Fruit fly (Drosophila melanogaster) whole organism, embryonic: Measurements from ENCODE around the gene CG31549.

Experiments used
- B-H2 ChIP-seq: fragments of 200-800 bp; sonication (Bioruptor generic); optimal IDR thresholded peaks from 2 replicates; lab custom pipeline; 2018; ENCODE audit warnings: missing biosample characterization, mild to moderate bottlenecking, missing genetic modification characterization
- CG10321 ChIP-seq: fragments of 200-800 bp; sonication (Bioruptor generic); IDR thresholded peaks from 2 replicates; pipeline ENCODE4 v1.3.6; 2022; ENCODE audit warnings: missing biosample characterization, missing genetic modification characterization
- CG11398 ChIP-seq: fragments of 200-800 bp; sonication (Bioruptor generic); optimal IDR thresholded peaks from 2 replicates; lab custom pipeline; 2016; ENCODE audit warnings: missing biosample characterization, missing genetic modification characterization
- CG11456 ChIP-seq: fragments of 200-800 bp; sonication (Bioruptor generic); IDR thresholded peaks from 3 replicates; pipeline ENCODE4 v1.3.6; 2022; ENCODE audit warnings: missing biosample characterization, missing genetic modification characterization
- CG12391 ChIP-seq: fragments of 200-800 bp; sonication (Bioruptor generic); optimal IDR thresholded peaks from 3 replicates; lab custom pipeline; 2018; ENCODE audit warnings: missing biosample characterization, mild to moderate bottlenecking, missing genetic modification characterization, moderate library complexity
- CG12659 ChIP-seq: fragments of 200-800 bp; sonication (Bioruptor generic); optimal IDR thresholded peaks from 3 replicates; lab custom pipeline; 2017; ENCODE audit warnings: mild to moderate bottlenecking, missing biosample characterization, missing genetic modification reagents, missing genetic modification characterization
- CG13894 ChIP-seq: fragments of 200-800 bp; sonication (Bioruptor generic); optimal IDR thresholded peaks from 3 replicates; lab custom pipeline; 2018; ENCODE audit warnings: missing biosample characterization, mild to moderate bottlenecking, missing genetic modification characterization, moderate library complexity
- CG14441 ChIP-seq: fragments of 200-800 bp; sonication (Bioruptor generic); IDR thresholded peaks from 2 replicates; pipeline ENCODE4 v1.3.6; 2022; ENCODE audit warnings: missing biosample characterization, missing genetic modification characterization
- CG14710 ChIP-seq: fragments of 200-800 bp; sonication (Bioruptor generic); optimal IDR thresholded peaks from 3 replicates; lab custom pipeline; 2019; ENCODE audit warnings: missing biosample characterization, mild to moderate bottlenecking, missing genetic modification characterization, moderate library complexity
- CG17568 ChIP-seq: fragments of 200-800 bp; sonication (Bioruptor generic); optimal IDR thresholded peaks from 2 replicates; lab custom pipeline; 2018; ENCODE audit warnings: missing biosample characterization, mild to moderate bottlenecking, missing genetic modification characterization, moderate library complexity
- CG18476 ChIP-seq: fragments of 200-800 bp; sonication (Bioruptor generic); optimal IDR thresholded peaks from 2 replicates; lab custom pipeline; 2016; ENCODE audit warnings: missing biosample characterization, mild to moderate bottlenecking, missing genetic modification characterization
- CG3163 ChIP-seq: fragments of 200-800 bp; sonication (Bioruptor generic); optimal IDR thresholded peaks from 3 replicates; lab custom pipeline; 2016; ENCODE audit warnings: missing biosample characterization, missing genetic modification characterization
- CG6272 ChIP-seq: fragments of 200-800 bp; sonication (Bioruptor generic); IDR thresholded peaks from 2 replicates; pipeline ENCODE4 v1.3.6; 2022; ENCODE audit warnings: missing biosample characterization, missing genetic modification characterization
- CG6654 ChIP-seq: fragments of 200-800 bp; sonication (Bioruptor generic); optimal IDR thresholded peaks from 2 replicates; lab custom pipeline; 2017; ENCODE audit warnings: missing biosample characterization, mild to moderate bottlenecking, missing genetic modification characterization
- CG8089 ChIP-seq: fragments of 200-800 bp; sonication (Bioruptor generic); optimal IDR thresholded peaks from 3 replicates; lab custom pipeline; 2016; ENCODE audit warnings: missing biosample characterization, missing genetic modification characterization
- CHES-1-like ChIP-seq: fragments of 200-800 bp; sonication (Bioruptor generic); optimal IDR thresholded peaks from 2 replicates; lab custom pipeline; 2016; ENCODE audit warnings: missing biosample characterization, missing genetic modification characterization
- CTCF ChIP-seq: fragments of 200-800 bp; sonication (Bioruptor generic); optimal IDR thresholded peaks from 2 replicates; lab custom pipeline; 2017; ENCODE audit warnings: missing biosample characterization, mild to moderate bottlenecking, missing genetic modification characterization, moderate library complexity
- Doc3 ChIP-seq: fragments of 200-800 bp; sonication (Bioruptor generic); IDR thresholded peaks from 3 replicates; pipeline ENCODE4 v1.3.6; 2022; ENCODE audit warnings: missing biosample characterization, missing genetic modification characterization; ENCODE audit not compliant: partially characterized antibody
- Fer3 ChIP-seq: fragments of 200-800 bp; sonication (Bioruptor generic); optimal IDR thresholded peaks from 2 replicates; lab custom pipeline; 2018; ENCODE audit warnings: missing biosample characterization, mild to moderate bottlenecking, missing genetic modification characterization, moderate library complexity
- HLH54F ChIP-seq: fragments of 200-800 bp; sonication (Bioruptor generic); optimal IDR thresholded peaks from 3 replicates; lab custom pipeline; 2016; ENCODE audit warnings: missing biosample characterization, missing genetic modification characterization
- HLHmδ ChIP-seq: fragments of 200-800 bp; sonication (Bioruptor generic); optimal IDR thresholded peaks from 2 replicates; lab custom pipeline; 2018; ENCODE audit warnings: missing biosample characterization, mild to moderate bottlenecking, missing genetic modification characterization, moderate library complexity
- Mrtf ChIP-seq: fragments of 200-800 bp; sonication (Bioruptor generic); IDR thresholded peaks from 3 replicates; pipeline ENCODE4 v1.3.6; 2022; ENCODE audit warnings: missing biosample characterization, missing genetic modification characterization
- Oli ChIP-seq: fragments of 200-800 bp; sonication (Bioruptor generic); optimal IDR thresholded peaks from 2 replicates; lab custom pipeline; 2018; ENCODE audit warnings: missing biosample characterization, mild to moderate bottlenecking, missing genetic modification characterization, moderate library complexity
- Pdp1 ChIP-seq, 2 experiments: fragments of 200-800 bp; sonication (Bioruptor generic); optimal IDR thresholded peaks; 3 replicates each; lab custom pipeline; 2016; ENCODE audit warnings: missing biosample characterization in 2 of 2, missing genetic modification characterization in 2 of 2, mild to moderate bottlenecking in 1 of 2, moderate library complexity in 1 of 2
- Rfx ChIP-seq: fragments of 200-800 bp; sonication (Bioruptor generic); IDR thresholded peaks from 2 replicates; pipeline ENCODE4 v1.3.6; 2022; ENCODE audit warnings: missing biosample characterization, missing genetic modification characterization
- Trl ChIP-seq, 3 experiments: fragments of >200 bp in 2 of 3; fragments of 200-800 bp in 1 of 3; sonication (Bioruptor generic) in 1 of 3; optimal IDR thresholded peaks; 2 replicates in 1 of 3; 3 replicates in 2 of 3; lab custom pipeline; 2016 to 2017; ENCODE audit warnings: missing biosample characterization in 1 of 3, missing genetic modification characterization in 1 of 3
- bbx ChIP-seq: fragments of 200-800 bp; sonication (Bioruptor generic); IDR thresholded peaks from 2 replicates; pipeline ENCODE4 v1.3.6; 2022; ENCODE audit warnings: missing biosample characterization, missing genetic modification characterization; ENCODE audit not compliant: partially characterized antibody
- bowl ChIP-seq: fragments of 200-800 bp; sonication (Bioruptor generic); IDR thresholded peaks from 2 replicates; pipeline ENCODE4 v1.3.6; 2022; ENCODE audit warnings: missing biosample characterization, missing genetic modification characterization
- btn ChIP-seq: fragments of 200-800 bp; sonication (Bioruptor generic); optimal IDR thresholded peaks from 2 replicates; lab custom pipeline; 2016; ENCODE audit warnings: missing biosample characterization, missing genetic modification characterization
- cato ChIP-seq: fragments of 200-800 bp; sonication (Bioruptor generic); optimal IDR thresholded peaks from 2 replicates; lab custom pipeline; 2016; ENCODE audit warnings: missing biosample characterization, missing genetic modification characterization, borderline replicate concordance
- crol ChIP-seq: fragments of 200-800 bp; sonication (Bioruptor generic); IDR thresholded peaks from 2 replicates; pipeline ENCODE4 v1.3.6; 2022; ENCODE audit warnings: missing biosample characterization, missing genetic modification characterization
- dmrt11E ChIP-seq: fragments of 200-800 bp; sonication (Bioruptor generic); optimal IDR thresholded peaks from 3 replicates; lab custom pipeline; 2018; ENCODE audit warnings: missing biosample characterization, mild to moderate bottlenecking, missing genetic modification characterization, moderate library complexity
- dmrt99B ChIP-seq: fragments of 200-800 bp; sonication (Bioruptor generic); optimal IDR thresholded peaks from 2 replicates; lab custom pipeline; 2018; ENCODE audit warnings: missing biosample characterization, mild to moderate bottlenecking, missing genetic modification characterization, moderate library complexity
- eve ChIP-seq, 2 experiments: fragments of >200 bp; optimal IDR thresholded peaks; 2 replicates each; lab custom pipeline; 2017; ENCODE audit warnings: missing biosample characterization in 2 of 2, missing genetic modification characterization in 2 of 2
- ewg ChIP-seq: fragments of 200-800 bp; sonication (Bioruptor generic); optimal IDR thresholded peaks from 3 replicates; lab custom pipeline; 2017; ENCODE audit warnings: mild to moderate bottlenecking, missing biosample characterization, missing genetic modification reagents, missing genetic modification characterization
- gro ChIP-seq: fragments of 200-800 bp; sonication (Bioruptor generic); optimal IDR thresholded peaks from 2 replicates; lab custom pipeline; 2016; ENCODE audit warnings: missing biosample characterization, missing genetic modification characterization
- gt ChIP-seq: fragments of 200-800 bp; sonication (Bioruptor generic); IDR thresholded peaks from 2 replicates; pipeline ENCODE4 v1.3.6; 2022; ENCODE audit warnings: missing biosample characterization, missing genetic modification characterization
- her ChIP-seq: fragments of 200-800 bp; sonication (Bioruptor generic); optimal IDR thresholded peaks from 2 replicates; lab custom pipeline; 2016; ENCODE audit warnings: missing biosample characterization, missing genetic modification characterization
- insv ChIP-seq, 2 experiments: fragments of 200-800 bp; sonication (Bioruptor generic); optimal IDR thresholded peaks; 3 replicates each; lab custom pipeline; 2016 to 2018; ENCODE audit warnings: missing biosample characterization in 2 of 2, missing genetic modification characterization in 2 of 2
- kni ChIP-seq: fragments of 200-800 bp; sonication (Bioruptor generic); optimal IDR thresholded peaks from 3 replicates; lab custom pipeline; 2017; ENCODE audit warnings: mild to moderate bottlenecking, missing biosample characterization, missing genetic modification reagents, missing genetic modification characterization
- lbe ChIP-seq: fragments of 200-800 bp; sonication (Bioruptor generic); optimal IDR thresholded peaks from 2 replicates; lab custom pipeline; 2016; ENCODE audit warnings: missing biosample characterization, mild to moderate bottlenecking, missing genetic modification characterization
- otp ChIP-seq: fragments of 200-800 bp; sonication (Bioruptor generic); IDR thresholded peaks from 3 replicates; pipeline ENCODE4, ENCODE4 v1.3.6; 2022; ENCODE audit warnings: missing biosample characterization, missing genetic modification characterization
- pb ChIP-seq: fragments of 200-800 bp; sonication (Bioruptor generic); optimal IDR thresholded peaks from 3 replicates; lab custom pipeline; 2016; ENCODE audit warnings: missing biosample characterization, missing genetic modification characterization
- seq ChIP-seq: fragments of 200-800 bp; sonication (Bioruptor generic); IDR thresholded peaks from 2 replicates; pipeline ENCODE4 v1.3.6; 2022; ENCODE audit warnings: missing biosample characterization, missing genetic modification characterization
- usp ChIP-seq: fragments of >200 bp; optimal IDR thresholded peaks from 2 replicates; lab custom pipeline; 2017; ENCODE audit warnings: missing biosample characterization, missing genetic modification characterization
- vnd ChIP-seq: fragments of 200-800 bp; sonication (Bioruptor generic); IDR thresholded peaks from 3 replicates; pipeline ENCODE4 v1.3.6; 2022; ENCODE audit warnings: missing biosample characterization, missing genetic modification characterization; ENCODE audit not compliant: partially characterized antibody
- vvl ChIP-seq: fragments of 200-800 bp; sonication (Bioruptor generic); IDR thresholded peaks from 2 replicates; pipeline ENCODE4 v1.3.6; 2022; ENCODE audit warnings: missing biosample characterization, missing genetic modification characterization
- wor ChIP-seq: fragments of 200-800 bp; sonication (Bioruptor generic); IDR thresholded peaks from 2 replicates; pipeline ENCODE4 v1.3.6; 2022; ENCODE audit warnings: missing biosample characterization, missing genetic modification characterization
- zf30C ChIP-seq: fragments of 200-800 bp; sonication (Bioruptor generic); optimal IDR thresholded peaks from 3 replicates; lab custom pipeline; 2018; ENCODE audit warnings: missing biosample characterization, mild to moderate bottlenecking, missing genetic modification characterization
- zfh1 ChIP-seq: fragments of 200-800 bp; sonication (Bioruptor generic); IDR thresholded peaks from 3 replicates; pipeline ENCODE4 v1.3.6; 2022; ENCODE audit warnings: missing biosample characterization, missing genetic modification characterization

CG31549 gene

DNA sequence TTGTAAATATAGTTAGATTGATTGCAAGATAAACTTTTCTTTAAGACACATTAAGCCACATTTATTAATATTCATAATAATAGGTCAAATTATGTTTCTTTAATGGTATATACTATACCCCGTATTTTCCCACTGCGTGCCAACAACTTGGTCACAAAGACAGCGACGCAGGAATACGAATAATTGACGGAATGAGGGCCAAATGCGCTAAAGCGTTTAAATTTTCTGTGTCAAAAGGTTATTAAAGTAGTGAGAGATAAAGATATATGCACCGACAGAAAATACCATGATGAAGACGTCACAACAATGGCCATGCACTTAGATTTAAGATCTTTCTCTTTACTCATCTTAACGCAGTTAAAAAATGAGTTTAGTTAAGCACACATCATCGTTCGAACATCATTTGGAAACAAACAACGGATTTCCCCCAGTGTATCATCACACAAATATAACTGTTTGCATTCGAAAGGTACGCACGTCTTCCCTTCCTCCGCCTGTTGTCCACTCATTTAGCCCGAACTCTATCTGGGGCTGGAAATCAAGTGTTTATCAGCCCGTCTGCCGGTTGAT is 11.5 kb upstream of the CG31549 start (continued):
- peak; percentile 82 for TF ChIP-seq Oli (tag; lab: Kevin White, UChicago)
- TF ChIP-seq pb (GFP tag; lab: Kevin White, UChicago) = peak; percentile 50
- peak; percentile 54 for TF ChIP-seq CG8089
- 0 out of 2 replicates have a peak, but pooled peaks have one; percentile 3 for TF ChIP-seq CG10321 (GFP tag; lab: Robert Waterston, UW)
- peak; percentile 46 for TF ChIP-seq Rfx (GFP tag; lab: Robert Waterston, UW)
- TF ChIP-seq CG12391 (tag; lab: Kevin White, UChicago) = peak; percentile 73
- TF ChIP-seq CG18476 (GFP tag; lab: Kevin White, UChicago) = peak; percentile 35
- peak; percentile 79; the same call in 2 of the 3 replicates for TF ChIP-seq otp
- peak; percentile 52 for TF ChIP-seq dmrt11E (tag; lab: Kevin White, UChicago)
- peak; percentile 45 for TF ChIP-seq CG6272 (GFP tag; lab: Robert Waterston, UW)
- no peak for TF ChIP-seq seq (GFP tag; lab: Robert Waterston, UW)
- no peak for TF ChIP-seq Trl (optimal IDR thresholded peaks at IDR 0.05; lab: Kevin White, UChicago)
- TF ChIP-seq Trl (GFP tag; optimal IDR thresholded peaks at IDR 0.05; lab: Kevin White, UChicago) = peak; percentile 44
- TF ChIP-seq CTCF (GFP tag; lab: Kevin White, UChicago) = peak; percentile 4
- peak; percentile 38 for TF ChIP-seq CG6654 (GFP tag; lab: Kevin White, UChicago)
- TF ChIP-seq btn (GFP tag; lab: Kevin White, UChicago) = peak; percentile 50
- no peak for TF ChIP-seq B-H2 (GFP tag; lab: Kevin White, UChicago)
- TF ChIP-seq Fer3 (tag; lab: Kevin White, UChicago) = peak; percentile 58
- TF ChIP-seq gt (GFP tag; lab: Robert Waterston, UW) = no peak
- peak; percentile 82 for TF ChIP-seq crol (GFP tag; lab: Robert Waterston, UW)
- TF ChIP-seq Pdp1 (GFP tag; optimal IDR thresholded peaks at IDR 0.05; lab: Kevin White, UChicago) = peak; percentile 43 to 70
- TF ChIP-seq insv (GFP tag; optimal IDR thresholded peaks at IDR 0.05; lab: Kevin White, UChicago) = no peak
- peak; percentile 81 for TF ChIP-seq vvl (GFP tag; lab: Robert Waterston, UW)
- peak; percentile 62 for TF ChIP-seq CG12659 (GFP tag; lab: Kevin White, UChicago)
- peak; percentile 42 for TF ChIP-seq cato
- peak; percentile 44 for TF ChIP-seq her (GFP tag; lab: Kevin White, UChicago)
- peak; percentile 74 for TF ChIP-seq zfh1 (GFP tag; lab: Robert Waterston, UW)
- peak; percentile 52 for TF ChIP-seq CG3163
- TF ChIP-seq kni = peak; percentile 34
- TF ChIP-seq CG14441 = peak; percentile 50
- no peak for TF ChIP-seq lbe (GFP tag; lab: Kevin White, UChicago)
- peak; percentile 30 for TF ChIP-seq HLH54F (GFP tag; lab: Kevin White, UChicago)
- peak; percentile 49 for TF ChIP-seq ewg (GFP tag; lab: Kevin White, UChicago)
- peak; percentile 60 for TF ChIP-seq CG14710 (tag; lab: Kevin White, UChicago)
- TF ChIP-seq CG17568 (GFP tag; lab: Kevin White, UChicago) = peak; percentile 24
- TF ChIP-seq wor (GFP tag; lab: Robert Waterston, UW) = peak; percentile 15; the same call in 1 of the 2 replicates
- peak; percentile 66; the same call in 1 of the 3 replicates for TF ChIP-seq CG11456 (GFP tag; lab: Robert Waterston, UW)
- TF ChIP-seq Doc3 (GFP tag; lab: Robert Waterston, UW) = no peak
- peak; percentile 57 for TF ChIP-seq gro (GFP tag; lab: Kevin White, UChicago)
- no peak for TF ChIP-seq CG13894 (tag; lab: Kevin White, UChicago)
- TF ChIP-seq CHES-1-like (GFP tag; lab: Kevin White, UChicago) = peak; percentile 46
- TF ChIP-seq Mrtf (GFP tag; lab: Robert Waterston, UW) = peak; percentile 65
- peak; percentile 34 for TF ChIP-seq zf30C
- peak; percentile 60 for TF ChIP-seq CG11398 (GFP tag; lab: Kevin White, UChicago)
- TF ChIP-seq HLHmδ (GFP tag; lab: Kevin White, UChicago) = peak; percentile 10
- TF ChIP-seq vnd (GFP tag; lab: Robert Waterston, UW) = no peak
- TF ChIP-seq bowl (GFP tag; lab: Robert Waterston, UW) = 0 out of 2 replicates have a peak, but pooled peaks have one; percentile 14
- peak; percentile 84 for TF ChIP-seq dmrt99B (tag; lab: Kevin White, UChicago)
- TF ChIP-seq bbx (GFP tag; lab: Robert Waterston, UW) = no peak
- no peak for TF ChIP-seq eve (GFP tag; optimal IDR thresholded peaks at IDR 0.05; lab: Kevin White, UChicago)
- TF ChIP-seq usp (GFP tag; lab: Kevin White, UChicago) = no peak
